Fruit fly (Drosophila melanogaster) S2 (cell line): Measurements from ENCODE around the gene CG13318.

Experiments used
- CG8478 ChIP-seq: fragments of >200 bp; optimal IDR thresholded peaks from 2 replicates; lab custom pipeline; 2018
- CTCF ChIP-seq, 2 experiments: fragments of >200 bp; optimal IDR thresholded peaks; 2 replicates each; lab custom pipeline; 2018

Gene CG13318

DNA sequence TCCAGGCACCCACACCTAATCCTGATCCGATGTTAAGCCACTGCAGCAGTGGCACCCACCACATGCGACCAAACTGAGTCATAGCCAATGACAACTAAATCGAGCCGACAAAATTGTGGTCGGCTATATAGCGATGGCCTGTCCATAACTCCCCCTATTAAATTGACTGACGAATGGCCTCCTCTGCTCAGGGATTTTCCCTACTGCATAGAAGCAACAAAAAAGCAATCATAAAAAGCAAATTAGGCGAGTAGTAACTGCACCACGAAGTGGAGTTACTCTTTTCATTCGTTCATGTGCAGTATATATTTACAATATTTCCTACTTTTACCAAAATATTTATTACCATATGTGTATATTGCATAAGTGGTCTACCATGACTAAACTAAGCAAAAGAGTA is at the start of gene CG13318:
TSS of gene CG13318 (minus strand) at position 101 of the 400 bp plus-strand sequence.
- TF ChIP-seq CG8478 (lab: Kevin White, UChicago) (no peak), CTCF (optimal IDR thresholded peaks at IDR 0.05; lab: Kevin White, UChicago) (no peak)

DNA sequence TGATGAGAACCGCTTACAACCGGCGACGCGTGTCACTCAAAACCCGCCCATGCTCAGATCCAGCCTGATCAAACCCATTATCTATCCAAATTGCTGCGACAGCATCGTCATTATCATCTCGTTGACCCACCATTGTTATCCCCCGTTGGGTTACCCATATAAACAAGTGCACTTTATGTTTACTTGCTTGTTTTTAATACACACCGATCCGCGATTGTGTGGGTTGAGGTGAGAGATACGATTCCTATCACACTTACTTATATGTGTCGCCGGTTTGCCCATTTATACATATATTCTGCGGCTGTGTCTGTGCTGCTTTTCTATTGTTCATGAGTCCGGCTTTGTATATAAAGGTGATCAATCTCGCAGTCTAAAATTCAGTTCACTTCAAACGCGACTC is 49.1 kb upstream of the CG13318 start, which contains the start of gene CG8369:
TSS of gene CG8369 (plus strand) at position 386 of the 400 bp plus-strand sequence.
- TF ChIP-seq CG8478 (lab: Kevin White, UChicago) (no peak), CTCF (optimal IDR thresholded peaks at IDR 0.05; lab: Kevin White, UChicago) (no peak)

DNA sequence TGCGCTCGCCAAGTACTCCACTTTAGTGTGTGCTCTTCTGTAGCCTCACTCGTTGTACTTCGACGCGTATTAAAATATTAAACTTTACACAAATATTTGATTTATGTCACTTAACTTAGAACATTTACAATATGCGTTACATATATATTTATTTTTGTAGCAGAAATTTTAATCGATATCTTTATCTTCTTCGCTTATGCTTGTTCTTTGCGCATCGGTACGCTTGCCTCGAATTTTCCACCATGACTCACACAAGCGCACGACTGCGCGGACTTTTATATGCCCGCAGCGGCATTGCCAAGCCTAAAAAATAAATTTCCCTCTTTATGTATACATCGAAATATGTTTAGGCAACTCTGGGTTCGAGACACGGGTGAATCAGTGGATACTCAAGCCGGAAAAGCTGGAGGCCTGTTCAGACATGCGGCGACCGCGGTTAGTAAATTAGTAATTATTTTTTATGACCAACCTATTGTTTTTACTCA is 48.0 kb upstream of the CG13318 start, which contains the start of gene aqz:
TSS of gene aqz (minus strand) at position 255 of the 485 bp plus-strand sequence.
- peak; percentile 51 to 64 for TF ChIP-seq CTCF (optimal IDR thresholded peaks at IDR 0.05; lab: Kevin White, UChicago)
- no peak for TF ChIP-seq CG8478 (lab: Kevin White, UChicago)

DNA sequence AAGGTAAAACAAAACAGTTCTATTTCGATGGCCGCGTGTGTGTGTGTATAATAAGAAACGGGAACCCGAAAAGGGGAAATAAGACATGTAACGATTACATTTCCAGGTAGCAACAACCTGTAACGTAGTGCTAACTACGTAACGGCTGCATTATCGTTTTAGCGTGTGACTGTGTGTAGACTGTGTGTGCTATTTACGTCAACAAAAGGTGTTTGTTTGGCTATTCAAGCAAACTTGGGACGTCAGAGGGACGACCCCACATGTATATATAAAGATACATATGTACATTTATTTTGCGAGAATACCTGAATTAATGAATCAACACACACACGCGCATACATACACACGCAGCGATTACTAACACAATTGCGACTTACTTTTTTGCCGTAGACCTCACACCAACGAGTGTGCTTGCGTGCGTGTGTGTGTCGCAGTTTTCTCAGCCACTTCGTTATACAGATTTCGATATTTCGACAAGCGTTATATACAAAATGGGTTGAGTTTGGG is 47.1 kb upstream of the CG13318 start:
- TF ChIP-seq CG8478 (lab: Kevin White, UChicago) (no peak), CTCF (optimal IDR thresholded peaks at IDR 0.05; lab: Kevin White, UChicago) (no peak)

DNA sequence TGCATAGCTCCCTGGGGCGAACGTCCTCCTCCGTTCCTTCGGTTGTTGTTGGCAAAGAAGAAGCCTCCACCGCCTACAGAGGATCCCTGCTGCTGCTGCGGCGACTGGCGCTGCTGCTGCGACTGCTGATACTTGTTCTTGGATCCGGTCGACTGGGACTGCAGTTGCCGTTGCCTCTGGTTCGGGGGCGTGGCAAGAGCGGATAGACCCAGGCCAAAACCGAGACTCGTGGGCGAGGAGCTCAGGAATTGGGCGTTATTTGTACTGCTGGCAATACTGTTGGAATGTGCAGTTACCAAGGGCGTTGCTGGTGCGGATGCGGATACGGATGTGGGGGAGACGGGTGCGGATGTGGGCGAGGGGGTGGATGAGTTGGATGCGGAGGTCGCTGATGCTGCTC is 45.7 kb upstream of the CG13318 start:
- TF ChIP-seq CG8478 (lab: Kevin White, UChicago) = no peak
- no peak for TF ChIP-seq CTCF (optimal IDR thresholded peaks at IDR 0.05; lab: Kevin White, UChicago)

DNA sequence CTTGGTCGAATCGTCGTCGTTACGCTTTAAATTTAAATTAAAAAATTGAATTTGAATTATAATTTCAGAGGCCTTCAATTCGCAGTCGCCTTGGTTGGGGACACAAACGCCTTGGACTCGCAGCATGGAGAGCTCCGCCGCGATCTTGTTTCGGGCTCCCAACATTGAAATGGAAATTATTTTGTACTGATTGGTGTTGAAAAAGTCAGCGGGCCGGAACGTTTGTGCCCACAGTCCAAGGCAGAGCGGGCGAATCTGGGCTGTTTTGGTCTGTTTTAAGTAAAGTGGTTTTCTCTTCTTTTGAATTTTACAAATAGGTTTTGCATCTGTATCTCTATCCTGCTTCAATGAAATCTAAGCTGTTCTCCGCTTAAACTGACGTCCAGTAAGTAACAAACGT is 42.6 kb upstream of the CG13318 start:
- TF ChIP-seq CG8478 (lab: Kevin White, UChicago) = no peak
- no peak for TF ChIP-seq CTCF (optimal IDR thresholded peaks at IDR 0.05; lab: Kevin White, UChicago)

DNA sequence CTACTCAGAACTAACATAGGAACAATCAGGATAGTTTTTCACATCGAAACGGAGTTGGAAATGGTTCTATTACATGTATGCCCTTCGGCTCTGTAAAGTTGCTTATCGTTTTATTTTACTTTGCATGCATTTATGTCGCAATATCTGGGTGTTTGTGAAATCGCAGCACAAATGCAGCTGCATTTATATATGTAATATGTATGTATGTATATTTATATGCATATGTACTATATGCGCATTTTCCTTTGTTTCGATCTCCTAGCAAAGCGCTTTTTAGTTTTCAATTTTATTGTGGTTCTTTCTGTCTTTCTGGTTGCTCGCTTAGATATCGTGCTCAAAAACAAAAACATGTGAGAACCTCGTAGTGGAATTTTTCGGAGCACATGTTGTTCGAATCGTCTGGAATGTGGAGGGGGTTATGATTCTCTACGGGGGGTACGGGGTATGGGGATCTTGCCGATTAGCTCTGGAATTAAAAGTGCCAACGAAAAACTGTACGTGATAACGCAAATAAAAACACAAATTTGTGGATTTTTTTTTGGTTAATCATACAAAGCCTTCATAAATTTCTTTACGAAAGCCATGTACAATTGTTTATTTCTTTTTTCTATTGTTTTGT is 41.6 kb upstream of the CG13318 start:
- no peak for TF ChIP-seq CTCF (optimal IDR thresholded peaks at IDR 0.05; lab: Kevin White, UChicago)
- no peak for TF ChIP-seq CG8478 (lab: Kevin White, UChicago)

DNA sequence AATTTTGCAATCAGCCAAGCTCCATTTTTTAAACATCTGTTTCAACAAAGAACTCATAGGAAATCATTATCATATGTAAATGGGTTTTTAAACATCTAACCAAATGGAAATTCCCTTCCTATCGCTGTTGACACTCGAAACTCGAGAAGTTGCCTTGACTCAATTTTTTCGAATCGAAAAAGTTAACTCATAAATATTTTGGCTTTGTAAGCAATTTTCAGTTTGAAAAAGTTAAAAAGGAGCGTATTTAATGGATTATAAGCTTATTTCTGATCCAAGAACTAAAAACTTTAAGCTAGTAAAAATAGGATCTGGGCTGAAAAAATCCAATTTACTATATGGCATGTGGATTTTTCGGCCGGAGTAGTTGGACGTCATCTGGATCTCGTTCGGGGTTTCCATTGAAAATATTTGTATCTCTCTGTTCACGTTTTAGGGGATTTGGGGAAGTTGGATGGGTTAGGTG is 40.7 kb upstream of the CG13318 start, which contains the start of gene CG9837:
TSS of gene CG9837 (minus strand) at position 416 of the 466 bp plus-strand sequence.
- TF ChIP-seq CG8478 (lab: Kevin White, UChicago) = no peak
- no peak for TF ChIP-seq CTCF (optimal IDR thresholded peaks at IDR 0.05; lab: Kevin White, UChicago)

DNA sequence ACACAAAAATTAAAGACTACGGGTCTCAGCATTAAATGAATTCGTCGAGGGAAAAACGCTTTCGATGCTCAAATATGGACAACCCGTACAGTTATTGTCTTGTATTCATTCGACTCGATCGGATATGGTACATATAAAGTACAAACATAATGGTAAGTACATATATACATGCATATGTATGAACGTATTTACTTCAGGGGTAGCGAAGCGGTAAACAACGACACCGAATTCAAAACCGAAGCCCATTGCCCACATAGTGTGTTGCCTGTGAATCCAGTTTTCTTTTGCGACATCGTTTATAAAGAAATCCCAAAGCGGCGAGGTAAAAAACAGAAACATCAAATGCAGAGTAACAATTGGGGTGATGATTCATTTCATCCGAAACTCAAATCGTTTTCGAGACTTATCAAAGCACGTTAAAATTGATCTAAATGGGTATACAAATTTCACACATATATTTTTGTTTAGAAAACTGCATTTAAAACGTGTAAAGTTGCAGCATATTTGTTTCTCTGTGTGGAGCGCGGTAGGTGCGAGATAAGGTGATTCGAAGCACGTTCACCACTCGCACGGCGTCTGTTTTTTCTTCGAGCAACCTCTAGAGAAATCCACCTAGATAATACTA is 40.0 kb upstream of the CG13318 start:
- TF ChIP-seq CG8478 (lab: Kevin White, UChicago) (no peak), CTCF (optimal IDR thresholded peaks at IDR 0.05; lab: Kevin White, UChicago) (no peak)

DNA sequence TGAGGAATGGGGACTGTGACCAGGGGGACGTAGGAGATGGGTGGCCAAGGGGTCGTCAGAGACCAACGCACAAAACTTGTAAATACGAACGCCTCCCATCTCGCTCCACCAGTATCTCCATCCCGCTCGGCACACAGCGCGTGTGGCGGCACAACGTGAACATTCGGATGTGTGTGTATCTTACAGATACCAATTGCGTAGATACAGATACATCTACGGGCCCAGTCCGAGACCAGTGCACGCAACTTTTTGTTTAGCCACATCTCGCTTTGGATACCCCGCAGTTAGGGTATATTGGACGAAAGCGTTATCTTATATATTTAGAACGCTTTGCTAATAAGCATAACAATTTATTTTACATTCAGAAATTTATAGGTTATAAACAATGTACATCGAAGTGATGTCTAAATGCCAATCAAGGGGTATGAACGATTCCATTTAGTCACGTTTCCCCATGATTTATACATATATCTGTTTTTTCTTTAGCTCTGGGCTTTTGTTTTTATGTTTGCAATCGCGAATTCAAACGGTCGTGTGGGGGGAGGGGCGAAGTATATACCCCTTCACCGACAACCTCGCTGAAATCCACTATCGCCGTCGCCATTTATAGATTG is 38.9 kb upstream of the CG13318 start:
- TF ChIP-seq CTCF (optimal IDR thresholded peaks at IDR 0.05; lab: Kevin White, UChicago) (no peak), CG8478 (lab: Kevin White, UChicago) (no peak)

DNA sequence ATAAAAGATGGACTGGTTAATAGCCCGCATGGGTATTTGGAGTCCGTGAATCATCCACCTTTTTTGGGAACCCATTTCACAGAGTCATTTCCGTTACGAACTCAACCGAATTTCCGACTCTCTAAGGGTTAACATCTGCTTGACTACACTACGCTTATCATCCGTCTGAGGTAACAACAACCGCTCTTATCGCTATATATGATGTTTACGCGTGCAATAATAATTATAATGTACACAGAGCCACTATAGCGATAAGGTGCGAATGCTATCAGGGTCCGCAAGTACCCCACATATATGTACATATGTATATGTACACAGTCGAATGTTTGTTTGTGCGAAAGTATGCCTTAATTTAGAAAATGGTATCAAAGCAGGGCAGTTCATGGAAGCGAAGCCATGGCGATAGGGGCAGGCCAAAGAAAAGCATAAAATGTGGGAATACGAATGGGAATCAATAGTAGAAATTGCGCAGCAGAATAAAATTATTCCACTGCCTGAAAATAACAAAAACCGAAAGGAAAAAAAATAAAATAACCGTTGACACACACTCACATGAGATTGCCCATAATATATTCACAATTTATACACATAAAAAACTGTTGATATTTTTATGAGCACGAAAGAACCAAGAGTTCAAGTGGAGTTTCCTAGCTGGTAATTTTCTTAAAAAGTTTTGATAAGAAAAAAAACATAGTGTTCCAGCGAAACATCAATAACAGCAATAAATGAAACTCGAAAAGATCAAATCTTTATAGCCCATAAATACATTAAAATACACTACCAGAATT is 38.1 kb upstream of the CG13318 start:
- no peak for TF ChIP-seq CTCF (optimal IDR thresholded peaks at IDR 0.05; lab: Kevin White, UChicago)
- no peak for TF ChIP-seq CG8478 (lab: Kevin White, UChicago)

DNA sequence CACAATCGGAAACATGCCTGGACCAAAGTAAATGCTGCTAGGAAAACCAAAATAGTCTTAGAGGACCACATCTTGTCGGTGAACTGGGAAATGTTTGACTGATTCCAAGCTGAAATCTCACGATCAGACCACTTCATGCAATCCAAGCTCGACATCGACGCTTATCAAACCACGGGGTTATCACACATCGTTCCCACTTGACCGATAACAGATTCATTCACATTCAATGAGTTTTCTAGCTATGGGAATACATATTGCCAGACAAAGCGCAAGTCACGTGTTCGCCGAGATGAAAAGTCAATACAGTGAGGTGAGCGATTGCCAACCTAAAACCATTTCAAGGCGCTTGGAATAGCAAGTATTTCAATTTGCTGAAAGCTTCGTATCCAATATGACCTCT is 37.2 kb upstream of the CG13318 start:
- no peak for TF ChIP-seq CTCF (optimal IDR thresholded peaks at IDR 0.05; lab: Kevin White, UChicago)
- TF ChIP-seq CG8478 (lab: Kevin White, UChicago) = no peak

DNA sequence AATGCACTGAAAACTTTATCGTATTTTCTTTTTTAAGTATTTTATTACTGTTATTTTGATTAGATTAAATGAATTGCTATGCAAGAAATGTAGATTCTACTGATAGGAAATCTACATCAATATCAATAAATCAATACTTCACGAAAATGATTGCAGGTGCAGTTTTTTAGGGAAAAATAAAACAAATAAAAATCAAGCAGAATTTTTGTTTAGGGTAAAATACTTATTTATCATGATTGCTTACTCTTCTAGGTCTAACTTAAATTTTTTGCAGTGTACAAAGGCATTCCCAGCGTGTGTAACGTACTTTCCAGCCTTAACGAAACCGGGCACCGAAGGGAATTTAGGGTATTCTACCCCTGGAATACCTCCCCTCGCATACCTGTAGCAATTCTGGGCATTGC is 36.0 kb upstream of the CG13318 start:
- TF ChIP-seq CTCF (optimal IDR thresholded peaks at IDR 0.05; lab: Kevin White, UChicago) (no peak), CG8478 (lab: Kevin White, UChicago) (no peak)
